Worm (Caenorhabditis elegans) whole organism, midembryonic: ENCODE results near the gene srx-115.
"Not testable (repeated sequence)": the region's sequence is repeated elsewhere in the genome, so short reads cannot be mapped to it uniquely, and the experiment has no call there.

Source experiments
- T22C8.4 ChIP-seq: fragments of 200-800 bp; sonication (Bioruptor generic); IDR thresholded peaks from 2 replicates; pipeline ENCODE4 v1.3.6; 2022; ENCODE audit warnings: missing genetic modification characterization, missing compliant biosample characterization
- cog-1 ChIP-seq: sonication (generic microtip); optimal IDR thresholded peaks from 2 replicates; lab custom pipeline; 2016; ENCODE audit warnings: missing genetic modification characterization, missing compliant biosample characterization
- flt-1 ChIP-seq: fragments of 200-800 bp; sonication (Bioruptor generic); IDR thresholded peaks from 2 replicates; pipeline ENCODE4 v1.3.6; 2022; ENCODE audit warnings: missing genetic modification characterization, missing compliant biosample characterization
- klf-2 ChIP-seq: fragments of 200-800 bp; sonication (Bioruptor generic); conservative IDR thresholded peaks from 2 replicates; pipeline ENCODE4 v1.3.6; 2022; ENCODE audit warnings: missing genetic modification reagents, missing genetic modification characterization, missing compliant biosample characterization
- med-1 ChIP-seq: sonication (generic microtip); optimal IDR thresholded peaks from 2 replicates; lab custom pipeline; 2017; ENCODE audit warnings: missing genetic modification characterization, mild to moderate bottlenecking, missing compliant biosample characterization, antibody characterized with exemption, missing genetic modification reagents; ENCODE audit not compliant: insufficient read depth
- ref-1 ChIP-seq: fragments of 200-800 bp; sonication (Bioruptor generic); conservative IDR thresholded peaks from 2 replicates; pipeline ENCODE4 v1.3.6; 2022; ENCODE audit warnings: missing genetic modification reagents, missing genetic modification characterization, missing compliant biosample characterization
- tab-1 ChIP-seq: fragments of 200-800 bp; sonication (Bioruptor generic); IDR thresholded peaks from 2 replicates; pipeline ENCODE4 v1.3.6; 2022; ENCODE audit warnings: missing genetic modification characterization, missing compliant biosample characterization
- ztf-23 ChIP-seq: fragments of 200-800 bp; sonication (Bioruptor generic); IDR thresholded peaks from 2 replicates; pipeline ENCODE4 v1.3.6; 2022; ENCODE audit warnings: missing genetic modification reagents, missing genetic modification characterization, missing compliant biosample characterization
- ztf-29 ChIP-seq: fragments of 200-800 bp; sonication (Bioruptor generic); IDR thresholded peaks from 2 replicates; pipeline ENCODE4 v1.3.6; 2022; ENCODE audit warnings: missing genetic modification reagents, missing genetic modification characterization, missing compliant biosample characterization

The srx-115 gene

DNA sequence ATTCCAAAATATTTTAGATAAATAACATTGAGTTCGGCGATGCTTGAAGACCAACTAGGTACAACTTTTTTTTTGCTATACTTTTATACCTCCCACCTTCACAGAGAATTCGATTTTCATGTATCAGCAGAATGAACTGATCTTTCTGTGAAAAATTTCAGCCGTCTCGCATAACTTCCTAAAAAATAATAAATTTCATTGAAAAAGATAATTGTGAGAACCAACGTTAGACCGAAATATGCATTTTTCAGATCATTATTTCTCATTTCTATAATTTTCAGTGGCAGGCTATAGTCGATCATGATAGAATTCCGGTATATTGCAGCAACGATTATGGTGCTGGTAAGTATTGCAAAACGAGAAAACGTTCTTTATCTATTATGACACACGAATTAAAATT is at the start of gene srx-115:
TSS of gene srx-115 (plus strand) at position 301 of the 400 bp plus-strand sequence.
- TF ChIP-seq klf-2 (GFP tag; lab: Robert Waterston, UW) (no peak), ztf-23 (GFP tag; lab: Robert Waterston, UW) (no peak), cog-1 (tag; lab: Kevin White, UChicago) (no peak), flt-1 (GFP tag; lab: Robert Waterston, UW) (no peak), tab-1 (GFP tag; lab: Robert Waterston, UW) (no peak), ref-1 (GFP tag; lab: Robert Waterston, UW) (no peak), med-1 (no peak), T22C8.4 (GFP tag; lab: Robert Waterston, UW) (no peak)

DNA sequence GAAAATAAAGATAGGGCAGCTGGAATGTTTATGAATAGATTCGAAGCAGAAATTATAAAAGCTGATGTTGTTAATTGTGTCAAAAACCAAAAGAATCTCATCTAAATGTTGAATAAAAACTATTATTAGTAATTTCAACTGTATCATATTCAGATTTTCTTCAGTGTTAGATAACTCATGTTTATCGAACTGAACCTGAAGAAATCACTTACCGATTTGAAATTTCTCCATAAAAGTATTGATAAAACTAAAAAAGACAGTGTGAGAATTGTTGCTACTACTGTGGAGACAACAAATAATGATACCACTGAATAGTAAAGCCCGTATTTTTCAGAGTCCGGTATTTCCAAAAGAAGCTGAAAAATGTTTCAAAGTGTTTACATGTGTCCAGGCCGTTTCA is 49.5 kb upstream of the srx-115 start, which contains the start of gene ZC196.8:
TSS of gene ZC196.8 (minus strand) at position 101 of the 400 bp plus-strand sequence.
- not testable (repeated sequence) for TF ChIP-seq ref-1 (GFP tag; lab: Robert Waterston, UW); med-1; ztf-29 (GFP tag; lab: Robert Waterston, UW)

DNA sequence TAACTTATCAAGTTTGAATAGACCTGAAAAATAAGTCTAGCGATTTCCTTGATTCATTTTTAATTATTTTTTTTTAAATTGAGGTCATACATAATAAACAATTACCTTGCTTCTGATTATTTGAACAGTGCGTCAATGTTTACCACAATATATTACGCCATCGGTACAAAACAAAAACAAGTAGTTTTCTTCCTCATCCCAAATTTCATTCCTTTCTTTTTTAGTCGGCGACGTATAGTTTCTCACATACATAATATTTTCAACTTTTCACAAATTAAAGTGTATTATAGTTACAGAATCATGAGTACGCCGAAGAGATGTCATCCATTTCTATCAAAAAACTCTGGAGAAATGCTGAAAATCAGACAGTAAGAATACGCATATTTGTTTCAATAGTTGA is 45.5 kb upstream of the srx-115 start, which contains the start of gene droe-8:
TSS of gene droe-8 (plus strand) at position 301 of the 400 bp plus-strand sequence.
- TF ChIP-seq tab-1 (GFP tag; lab: Robert Waterston, UW); cog-1 (tag; lab: Kevin White, UChicago); med-1: not testable (repeated sequence)

DNA sequence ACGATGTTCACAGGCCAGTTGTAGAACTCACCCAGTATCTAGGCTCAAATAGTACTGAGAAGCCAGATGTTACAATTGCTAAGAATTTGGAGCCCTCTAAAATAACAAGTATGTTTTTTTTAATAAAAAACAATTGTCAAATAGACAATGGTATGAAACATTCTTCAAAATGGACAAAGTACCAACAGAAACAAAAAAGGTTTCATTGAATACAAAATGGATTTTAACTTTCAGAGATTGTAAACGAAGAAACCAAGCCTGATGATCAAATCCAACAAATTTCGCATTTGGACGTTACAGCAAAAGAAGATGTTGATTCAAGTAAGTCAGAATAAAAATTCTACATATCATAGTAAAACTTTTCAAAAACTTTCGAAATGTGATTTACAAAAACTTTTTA is 44.6 kb upstream of the srx-115 start, which contains the start of gene ZC196.9:
TSS of gene ZC196.9 (minus strand) at position 101 of the 400 bp plus-strand sequence.
- no peak for TF ChIP-seq flt-1 (GFP tag; lab: Robert Waterston, UW)
- no peak for TF ChIP-seq ref-1 (GFP tag; lab: Robert Waterston, UW)
- no peak for TF ChIP-seq T22C8.4 (GFP tag; lab: Robert Waterston, UW)
- no peak for TF ChIP-seq klf-2 (GFP tag; lab: Robert Waterston, UW)
- TF ChIP-seq ztf-23 (GFP tag; lab: Robert Waterston, UW), result no peak
- TF ChIP-seq tab-1 (GFP tag; lab: Robert Waterston, UW), result no peak

DNA sequence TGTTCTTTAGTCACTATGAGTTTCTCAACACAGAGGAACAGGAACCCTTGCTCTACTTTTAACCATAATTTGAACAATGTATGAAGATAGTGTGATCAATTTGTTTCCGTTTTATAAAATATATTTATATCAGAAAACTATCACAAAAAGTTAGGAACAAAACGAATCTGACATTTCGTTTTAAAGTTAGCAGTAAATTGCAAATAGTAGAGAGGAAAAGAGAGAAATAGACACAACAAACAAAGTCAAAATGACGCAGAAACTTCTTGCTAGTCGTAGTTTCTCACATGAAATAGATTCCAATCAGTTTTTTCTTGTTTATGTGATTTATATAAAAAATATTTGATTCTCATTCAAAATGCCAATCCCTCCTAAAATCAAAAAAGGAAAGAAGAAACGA is 42.6 kb upstream of the srx-115 start, which contains the start of gene ZC196.5:
TSS of gene ZC196.5 (plus strand) at position 301 of the 400 bp plus-strand sequence.
- no peak for TF ChIP-seq med-1
- TF ChIP-seq klf-2 (GFP tag; lab: Robert Waterston, UW), result no peak
- no peak for TF ChIP-seq T22C8.4 (GFP tag; lab: Robert Waterston, UW)
- TF ChIP-seq ztf-23 (GFP tag; lab: Robert Waterston, UW), result no peak
- TF ChIP-seq ztf-29 (GFP tag; lab: Robert Waterston, UW), result no peak
- TF ChIP-seq cog-1 (tag; lab: Kevin White, UChicago), result no peak
- TF ChIP-seq ref-1 (GFP tag; lab: Robert Waterston, UW), result no peak
- TF ChIP-seq tab-1 (GFP tag; lab: Robert Waterston, UW), result no peak
- TF ChIP-seq flt-1 (GFP tag; lab: Robert Waterston, UW), result no peak

DNA sequence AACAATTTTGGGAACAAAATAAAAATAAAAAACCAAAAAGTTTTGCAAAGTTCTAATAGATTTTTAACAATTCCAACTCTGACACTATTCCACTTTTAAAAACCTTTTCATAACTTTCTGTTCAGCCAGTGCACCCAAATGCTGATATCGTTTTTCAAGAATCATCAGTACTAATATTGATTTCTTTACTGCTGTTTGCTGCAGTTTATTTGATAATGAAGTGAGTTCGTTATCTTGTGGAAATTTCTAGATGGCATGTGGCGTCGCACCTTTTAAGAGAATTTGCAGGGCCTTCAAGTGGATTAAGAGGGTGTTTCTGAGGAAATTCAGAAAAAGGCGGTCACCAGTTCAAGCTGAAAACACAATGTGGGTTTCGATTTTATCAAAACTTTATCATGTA is 40.7 kb upstream of the srx-115 start:
- no peak for TF ChIP-seq ref-1 (GFP tag; lab: Robert Waterston, UW)
- TF ChIP-seq cog-1 (tag; lab: Kevin White, UChicago), result no peak
- TF ChIP-seq tab-1 (GFP tag; lab: Robert Waterston, UW), result no peak
- TF ChIP-seq T22C8.4 (GFP tag; lab: Robert Waterston, UW), result no peak
- no peak for TF ChIP-seq flt-1 (GFP tag; lab: Robert Waterston, UW)
- TF ChIP-seq ztf-29 (GFP tag; lab: Robert Waterston, UW), result no peak
- TF ChIP-seq med-1, result no peak
- TF ChIP-seq ztf-23 (GFP tag; lab: Robert Waterston, UW), result no peak
- TF ChIP-seq klf-2 (GFP tag; lab: Robert Waterston, UW), result no peak

DNA sequence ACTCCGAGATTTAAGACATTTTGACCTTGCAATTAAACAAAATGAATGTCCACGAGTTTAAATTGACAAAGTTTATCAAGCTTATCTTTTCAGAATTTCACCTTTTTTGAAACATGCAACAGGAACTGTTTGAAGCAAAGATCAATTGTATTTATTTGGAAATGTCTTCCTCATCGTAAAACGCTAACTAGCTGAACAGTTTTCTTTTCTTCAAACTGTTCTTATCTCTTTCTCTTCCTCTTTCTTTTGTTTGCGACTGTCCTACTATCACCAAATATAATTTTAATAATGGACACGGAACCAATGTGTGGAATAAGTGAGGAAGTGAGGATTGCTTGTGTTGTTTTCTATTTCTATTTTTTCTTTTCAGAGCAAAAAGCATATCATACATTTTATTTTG is 38.8 kb upstream of the srx-115 start, which contains the start of gene ZC196.4:
TSS of gene ZC196.4 (plus strand) at position 173 of the 400 bp plus-strand sequence.
- no peak for TF ChIP-seq T22C8.4 (GFP tag; lab: Robert Waterston, UW)
- no peak for TF ChIP-seq tab-1 (GFP tag; lab: Robert Waterston, UW)
- TF ChIP-seq flt-1 (GFP tag; lab: Robert Waterston, UW), result no peak
- no peak for TF ChIP-seq cog-1 (tag; lab: Kevin White, UChicago)
- TF ChIP-seq ztf-23 (GFP tag; lab: Robert Waterston, UW), result no peak
- no peak for TF ChIP-seq klf-2 (GFP tag; lab: Robert Waterston, UW)
- TF ChIP-seq ref-1 (GFP tag; lab: Robert Waterston, UW), result no peak
- TF ChIP-seq ztf-29 (GFP tag; lab: Robert Waterston, UW), result no peak
- TF ChIP-seq med-1, result no peak

DNA sequence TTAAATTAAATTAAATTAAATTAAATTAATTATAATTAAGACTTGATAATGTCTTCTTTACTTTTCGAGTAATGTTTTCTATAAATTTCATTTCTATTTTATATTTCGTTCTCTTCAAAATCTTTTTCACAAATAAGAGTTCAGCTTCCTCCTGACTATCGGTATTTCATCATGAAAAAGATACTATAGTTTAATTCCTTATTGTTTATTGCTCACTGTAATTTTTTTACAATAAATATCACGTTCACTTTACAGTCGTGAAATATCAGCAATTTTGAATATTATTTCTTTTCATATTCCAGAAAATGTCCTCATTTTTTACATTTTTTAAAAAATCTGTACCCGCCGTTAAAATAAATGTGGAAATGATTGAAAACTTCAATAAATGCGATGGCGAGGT is 35.3 kb upstream of the srx-115 start, which contains the start of gene ZC196.3:
TSS of gene ZC196.3 (plus strand) at position 301 of the 400 bp plus-strand sequence.
- TF ChIP-seq T22C8.4 (GFP tag; lab: Robert Waterston, UW), result no peak

DNA sequence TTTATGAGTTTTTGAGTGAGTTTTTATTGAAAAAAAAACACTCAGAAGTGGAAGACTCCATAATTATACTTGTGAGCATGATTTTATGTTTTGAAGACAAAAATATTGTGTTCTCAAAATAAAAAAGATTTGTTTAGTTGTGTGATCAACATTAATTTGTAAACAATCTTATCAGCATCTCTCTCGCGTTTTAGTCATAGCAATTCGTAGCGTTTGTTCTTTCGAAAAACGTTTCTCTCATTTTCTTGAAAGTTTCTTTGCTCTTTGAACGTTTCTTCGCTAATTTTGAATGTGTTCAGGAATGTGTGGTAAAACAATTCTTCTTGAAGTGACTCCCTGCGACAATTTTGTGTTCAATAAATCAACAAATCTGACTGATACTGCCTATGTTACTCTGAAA is 32.6 kb upstream of the srx-115 start, which contains the start of gene ZC196.2:
TSS of gene ZC196.2 (plus strand) at position 301 of the 400 bp plus-strand sequence.
- TF ChIP-seq ztf-23 (GFP tag; lab: Robert Waterston, UW), result no peak
- no peak for TF ChIP-seq tab-1 (GFP tag; lab: Robert Waterston, UW)
- no peak for TF ChIP-seq flt-1 (GFP tag; lab: Robert Waterston, UW)
- no peak for TF ChIP-seq T22C8.4 (GFP tag; lab: Robert Waterston, UW)
- no peak for TF ChIP-seq cog-1 (tag; lab: Kevin White, UChicago)
- TF ChIP-seq ztf-29 (GFP tag; lab: Robert Waterston, UW), result no peak
- no peak for TF ChIP-seq ref-1 (GFP tag; lab: Robert Waterston, UW)
- TF ChIP-seq klf-2 (GFP tag; lab: Robert Waterston, UW), result no peak
- TF ChIP-seq med-1, result no peak

DNA sequence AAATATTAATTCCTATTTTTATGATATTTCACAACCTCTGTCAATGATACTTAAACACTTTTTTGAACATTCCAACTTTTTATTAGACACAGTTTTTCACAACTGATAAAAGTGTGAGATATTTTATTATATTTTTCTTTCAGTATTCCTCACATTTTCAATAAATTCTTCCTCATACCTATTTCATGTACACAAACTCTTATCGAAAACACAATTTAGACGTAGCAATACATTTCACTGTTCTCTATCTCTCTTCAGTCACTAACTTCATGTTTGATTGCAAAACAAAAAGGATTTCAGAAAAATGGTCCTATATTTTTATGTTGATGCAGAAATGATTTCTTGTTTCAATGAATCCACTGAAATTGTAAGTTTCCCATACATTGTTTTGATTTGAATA is 25.8 kb upstream of the srx-115 start, which contains the start of gene B0507.6:
TSS of gene B0507.6 (plus strand) at position 301 of the 400 bp plus-strand sequence.
- TF ChIP-seq ztf-23 (GFP tag; lab: Robert Waterston, UW) (no peak), ref-1 (GFP tag; lab: Robert Waterston, UW) (no peak), med-1 (no peak), ztf-29 (GFP tag; lab: Robert Waterston, UW) (no peak), klf-2 (GFP tag; lab: Robert Waterston, UW) (no peak), tab-1 (GFP tag; lab: Robert Waterston, UW) (no peak), T22C8.4 (GFP tag; lab: Robert Waterston, UW) (no peak), flt-1 (GFP tag; lab: Robert Waterston, UW) (no peak), cog-1 (tag; lab: Kevin White, UChicago) (no peak)
